Worm (Caenorhabditis elegans) whole organism, L4 larva: ENCODE measurements around the gene C05G5.5.

Experiments used
- F10B5.3 ChIP-seq: sonication (generic microtip); optimal IDR thresholded peaks from 2 replicates; lab custom pipeline; 2016; ENCODE audit warnings: mild to moderate bottlenecking, missing genetic modification characterization, missing compliant biosample characterization
- T20F7.1 ChIP-seq: fragments of 200-800 bp; sonication (Bioruptor generic); optimal IDR thresholded peaks from 2 replicates; lab custom pipeline; 2018; ENCODE audit warnings: mild to moderate bottlenecking, missing genetic modification characterization, missing compliant biosample characterization
- Y48G9A.11 ChIP-seq: fragments of 200-800 bp; sonication (Bioruptor generic); IDR thresholded peaks from 2 replicates; pipeline ENCODE4 v1.3.6; 2022; ENCODE audit warnings: missing genetic modification reagents, missing genetic modification characterization, missing compliant biosample characterization
- aha-1 ChIP-seq: fragments of 150-350 bp; peaks from one replicate; lab custom pipeline; 2014; ENCODE audit warnings: missing biosample characterization, missing genetic modification characterization
- arid-1 ChIP-seq: fragments of 200-800 bp; sonication (Bioruptor generic); conservative IDR thresholded peaks from 2 replicates; pipeline ENCODE4 v1.3.6; 2022; ENCODE audit warnings: missing genetic modification reagents, missing genetic modification characterization, missing compliant biosample characterization
- ceh-82 ChIP-seq: sonication (generic microtip); optimal IDR thresholded peaks from 2 replicates; lab custom pipeline; 2017; ENCODE audit warnings: missing biosample characterization, missing genetic modification characterization
- fos-1 ChIP-seq: fragments of 150-350 bp; optimal IDR thresholded peaks from 2 replicates; lab custom pipeline; 2014; ENCODE audit warnings: missing biosample characterization, missing genetic modification characterization
- gei-8 ChIP-seq: fragments of 200-800 bp; sonication (Bioruptor generic); optimal IDR thresholded peaks from 2 replicates; lab custom pipeline; 2018; ENCODE audit warnings: mild to moderate bottlenecking, missing genetic modification characterization, missing compliant biosample characterization
- lir-3 ChIP-seq: sonication (generic microtip); optimal IDR thresholded peaks from 2 replicates; lab custom pipeline; 2016; ENCODE audit warnings: mild to moderate bottlenecking, missing genetic modification characterization, missing compliant biosample characterization
- lsy-2 ChIP-seq, 2 experiments: fragments of 150-350 bp in 1 of 2; sonication (generic microtip) in 1 of 2; optimal IDR thresholded peaks; 2 replicates each; lab custom pipeline; 2014 to 2017; ENCODE audit warnings: missing biosample characterization in 2 of 2, missing genetic modification characterization in 2 of 2
- mdl-1 ChIP-seq, 2 experiments: fragments of 150-350 bp in 1 of 2; sonication (generic microtip) in 1 of 2; optimal IDR thresholded peaks; 2 replicates each; lab custom pipeline; 2014 to 2017; ENCODE audit warnings: missing biosample characterization in 2 of 2, missing genetic modification characterization in 2 of 2
- mxl-2 ChIP-seq: fragments of 200-800 bp; sonication (Bioruptor generic); conservative IDR thresholded peaks from 2 replicates; pipeline ENCODE4 v1.3.6; 2022; ENCODE audit warnings: missing genetic modification reagents, missing genetic modification characterization, missing compliant biosample characterization
- mxl-3 ChIP-seq: fragments of 200-800 bp; sonication (Bioruptor generic); optimal IDR thresholded peaks from 2 replicates; lab custom pipeline; 2018; ENCODE audit warnings: mild to moderate bottlenecking, missing genetic modification characterization, missing compliant biosample characterization
- nhr-102 ChIP-seq: sonication (generic microtip); optimal IDR thresholded peaks from 2 replicates; lab custom pipeline; 2016; ENCODE audit warnings: mild to moderate bottlenecking, missing genetic modification characterization, moderate library complexity, missing compliant biosample characterization
- nhr-6 ChIP-seq: fragments of 150-350 bp; optimal IDR thresholded peaks from 2 replicates; lab custom pipeline; 2014; ENCODE audit warnings: missing biosample characterization, missing genetic modification characterization
- pha-4 ChIP-seq, 2 experiments: fragments of 150-350 bp in 1 of 2; fragments of 200-800 bp in 1 of 2; sonication (Bioruptor generic) in 1 of 2; IDR thresholded peaks in 1 of 2; optimal IDR thresholded peaks in 1 of 2; 2 replicates each; pipeline versions ENCODE4 v1.3.6 to Lab custom; 2014 to 2022; ENCODE audit warnings: missing genetic modification characterization in 2 of 2, missing genetic modification reagents in 2 of 2, missing biosample characterization in 1 of 2, missing compliant biosample characterization in 1 of 2
- saeg-2 ChIP-seq: fragments of 200-800 bp; sonication (Bioruptor generic); IDR thresholded peaks from 2 replicates; pipeline ENCODE4 v1.3.6; 2022; ENCODE audit warnings: missing genetic modification reagents, missing genetic modification characterization, missing compliant biosample characterization
- unc-39 ChIP-seq: sonication (generic microtip); optimal IDR thresholded peaks from 2 replicates; lab custom pipeline; 2017; ENCODE audit warnings: missing biosample characterization, missing genetic modification characterization

Gene C05G5.5

DNA sequence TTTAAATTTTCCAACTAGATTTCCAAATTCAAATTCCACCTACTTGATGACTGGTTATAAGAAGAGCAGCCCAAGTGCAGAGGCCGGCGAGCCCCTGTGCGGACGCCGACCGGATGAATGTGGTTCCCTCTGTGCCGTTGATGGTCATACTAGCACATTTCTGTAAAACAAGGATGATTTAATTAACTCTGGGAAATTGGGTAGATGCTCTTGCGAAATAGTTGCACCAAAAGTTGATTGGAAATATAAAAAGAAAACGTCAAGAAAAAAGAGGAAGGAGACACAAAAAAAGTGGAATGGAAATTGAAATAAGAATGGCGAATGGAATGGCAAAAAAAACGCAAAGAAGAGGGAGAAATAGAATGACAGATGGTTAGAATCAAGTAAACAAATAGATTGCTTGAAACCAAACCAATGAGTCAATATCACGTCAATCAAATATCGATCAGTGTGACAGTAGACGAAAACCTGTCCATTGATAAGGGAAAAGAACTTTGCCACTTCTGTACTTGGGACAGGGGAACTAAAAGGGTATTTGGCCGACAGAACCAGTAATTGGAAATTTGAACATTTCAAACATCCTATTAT lies 54.1 kb downstream of the C05G5.5 start, which contains the start of gene tmem-184 (continued):
- TF ChIP-seq arid-1 (no peak), mxl-2 (no peak), saeg-2 (GFP tag; lab: Robert Waterston, UW) (no peak), nhr-102 (tag; lab: Kevin White, UChicago) (peak; percentile 36), nhr-6 (tag; lab: Kevin White, UChicago) (no peak), unc-39 (no peak), lsy-2 (tag; optimal IDR thresholded peaks at IDR 0.05; lab: Kevin White, UChicago) (peak in 1 of 2 experiments; percentile 39), Y48G9A.11 (GFP tag; lab: Robert Waterston, UW) (no peak), gei-8 (no peak), pha-4 (GFP tag; IDR thresholded peaks at IDR 0.05; lab: Robert Waterston, UW) (peak; percentile 54; the same call in 1 of the 2 replicates), pha-4 (tag; optimal IDR thresholded peaks at IDR 0.05; lab: Kevin White, UChicago) (no peak), lir-3 (no peak), aha-1 (tag; lab: Kevin White, UChicago) (peak; percentile 91), mxl-3 (GFP tag; lab: Kevin White, UChicago) (peak; percentile 29), ceh-82 (no peak), F10B5.3 (tag; lab: Kevin White, UChicago) (no peak), mdl-1 (tag; optimal IDR thresholded peaks at IDR 0.05; lab: Kevin White, UChicago) (peak in 1 of 2 experiments; percentile 24), fos-1 (tag; lab: Kevin White, UChicago) (no peak), T20F7.1 (no peak)
